Fruit fly (Drosophila melanogaster) whole organism, prepupa: ENCODE data around the gene CG3223.

Experiments used
- Blimp-1 ChIP-seq: fragments of 200-800 bp; sonication (Bioruptor generic); optimal IDR thresholded peaks from 3 replicates; lab custom pipeline; 2017; ENCODE audit warnings: missing biosample characterization, missing genetic modification characterization, mild to moderate bottlenecking, moderate library complexity, missing genetic modification reagents
- CG10631 ChIP-seq: fragments of 200-800 bp; sonication (Bioruptor generic); optimal IDR thresholded peaks from 2 replicates; lab custom pipeline; 2016; ENCODE audit warnings: missing biosample characterization, missing genetic modification characterization
- CG10669 ChIP-seq: fragments of 200-800 bp; sonication (Bioruptor generic); optimal IDR thresholded peaks from 3 replicates; lab custom pipeline; 2018; ENCODE audit warnings: missing biosample characterization, mild to moderate bottlenecking, missing genetic modification characterization, moderate library complexity
- CG11762 ChIP-seq: fragments of 200-800 bp; sonication (Bioruptor generic); optimal IDR thresholded peaks from 3 replicates; lab custom pipeline; 2016; ENCODE audit warnings: missing biosample characterization, missing genetic modification characterization; ENCODE audit not compliant: insufficient read depth
- CG11902 ChIP-seq: fragments of 200-800 bp; sonication (Bioruptor generic); optimal IDR thresholded peaks from 3 replicates; lab custom pipeline; 2016; ENCODE audit warnings: missing biosample characterization, missing genetic modification characterization
- CG15336 ChIP-seq: fragments of 200-800 bp; sonication (Bioruptor generic); IDR thresholded peaks from 2 replicates; pipeline ENCODE4 v1.3.6; 2022; ENCODE audit warnings: missing biosample characterization, missing genetic modification characterization
- CG1621 ChIP-seq: fragments of 200-800 bp; sonication (Bioruptor generic); optimal IDR thresholded peaks from 3 replicates; lab custom pipeline; 2018; ENCODE audit warnings: missing biosample characterization, mild to moderate bottlenecking, missing genetic modification characterization
- CG16779 ChIP-seq: fragments of 200-800 bp; sonication (Bioruptor generic); optimal IDR thresholded peaks from 3 replicates; lab custom pipeline; 2017; ENCODE audit warnings: missing biosample characterization, mild to moderate bottlenecking, missing genetic modification characterization
- CG31627 ChIP-seq: fragments of 200-800 bp; sonication (Bioruptor generic); optimal IDR thresholded peaks from 3 replicates; lab custom pipeline; 2016; ENCODE audit warnings: missing biosample characterization, missing genetic modification characterization
- CG32006 ChIP-seq: fragments of 200-800 bp; sonication (Bioruptor generic); optimal IDR thresholded peaks from 3 replicates; lab custom pipeline; 2017; ENCODE audit warnings: missing biosample characterization, mild to moderate bottlenecking, missing genetic modification characterization
- CG34406 ChIP-seq: fragments of 200-800 bp; sonication (Bioruptor generic); optimal IDR thresholded peaks from 3 replicates; lab custom pipeline; 2016; ENCODE audit warnings: missing biosample characterization, missing genetic modification characterization
- CG3919 ChIP-seq: fragments of 200-800 bp; sonication (Bioruptor generic); optimal IDR thresholded peaks from 3 replicates; lab custom pipeline; 2016; ENCODE audit warnings: missing biosample characterization, missing genetic modification characterization
- CG4318 ChIP-seq: fragments of 200-800 bp; sonication (Bioruptor generic); optimal IDR thresholded peaks from 3 replicates; lab custom pipeline; 2017; ENCODE audit warnings: missing biosample characterization, mild to moderate bottlenecking, missing genetic modification characterization
- CG6163 ChIP-seq: fragments of 200-800 bp; sonication (Bioruptor generic); IDR thresholded peaks from 3 replicates; pipeline ENCODE4 v1.3.6; 2022; ENCODE audit warnings: missing biosample characterization, missing genetic modification characterization
- CG6276 ChIP-seq: fragments of 200-800 bp; sonication (Bioruptor generic); optimal IDR thresholded peaks from 2 replicates; lab custom pipeline; 2017; ENCODE audit warnings: missing biosample characterization, mild to moderate bottlenecking, missing genetic modification characterization
- CG6792 ChIP-seq: fragments of 200-800 bp; sonication (Bioruptor generic); optimal IDR thresholded peaks from 3 replicates; lab custom pipeline; 2016; ENCODE audit warnings: missing biosample characterization, missing genetic modification characterization
- CG6808 ChIP-seq: fragments of 200-800 bp; sonication (Bioruptor generic); optimal IDR thresholded peaks from 3 replicates; lab custom pipeline; 2017; ENCODE audit warnings: missing biosample characterization, missing genetic modification characterization, mild to moderate bottlenecking, moderate library complexity, missing genetic modification reagents
- CG6854 ChIP-seq: fragments of 200-800 bp; sonication (Bioruptor generic); optimal IDR thresholded peaks from 2 replicates; lab custom pipeline; 2017; ENCODE audit warnings: missing biosample characterization, mild to moderate bottlenecking, missing genetic modification characterization
- CG7368 ChIP-seq: fragments of 200-800 bp; sonication (Bioruptor generic); optimal IDR thresholded peaks from 3 replicates; lab custom pipeline; 2016; ENCODE audit warnings: missing biosample characterization, missing genetic modification characterization
- CG8119 ChIP-seq: fragments of 200-800 bp; sonication (Bioruptor generic); IDR thresholded peaks from 3 replicates; pipeline ENCODE4 v1.3.6; 2022; ENCODE audit warnings: missing biosample characterization, missing genetic modification characterization
- CG8319 ChIP-seq: fragments of 200-800 bp; sonication (Bioruptor generic); optimal IDR thresholded peaks from 3 replicates; lab custom pipeline; 2016; ENCODE audit warnings: missing biosample characterization, missing genetic modification characterization
- CG9139 ChIP-seq: fragments of 200-800 bp; sonication (Bioruptor generic); optimal IDR thresholded peaks from 3 replicates; lab custom pipeline; 2017; ENCODE audit warnings: missing biosample characterization, mild to moderate bottlenecking, missing genetic modification characterization
- Eip75B ChIP-seq: fragments of 200-800 bp; sonication (Bioruptor generic); optimal IDR thresholded peaks from 3 replicates; lab custom pipeline; 2016; ENCODE audit warnings: missing biosample characterization, missing genetic modification characterization
- Eip93F ChIP-seq: fragments of 200-800 bp; sonication (Bioruptor generic); optimal IDR thresholded peaks from 2 replicates; lab custom pipeline; 2016; ENCODE audit warnings: missing biosample characterization, mild to moderate bottlenecking, missing genetic modification characterization
- Ets21C ChIP-seq: fragments of 200-800 bp; sonication (Bioruptor generic); optimal IDR thresholded peaks from 3 replicates; lab custom pipeline; 2016; ENCODE audit warnings: missing biosample characterization, missing genetic modification characterization
- Ets96B ChIP-seq: fragments of 200-800 bp; optimal IDR thresholded peaks from 2 replicates; lab custom pipeline; 2019; ENCODE audit warnings: missing biosample characterization, mild to moderate bottlenecking, missing genetic modification characterization, moderate library complexity
- Gug ChIP-seq: fragments of 200-800 bp; sonication (Bioruptor generic); IDR thresholded peaks from 2 replicates; pipeline ENCODE4 v1.3.6; 2022; ENCODE audit warnings: missing biosample characterization, missing genetic modification characterization
- Hr38 ChIP-seq: sonication (Bioruptor generic); optimal IDR thresholded peaks from 2 replicates; lab custom pipeline; 2016; ENCODE audit warnings: missing biosample characterization, missing genetic modification characterization
- Hr39 ChIP-seq: fragments of 200-800 bp; sonication (Bioruptor generic); optimal IDR thresholded peaks from 2 replicates; lab custom pipeline; 2016; ENCODE audit warnings: missing biosample characterization, missing genetic modification characterization
- Hr4 ChIP-seq: fragments of 200-800 bp; sonication (Bioruptor generic); optimal IDR thresholded peaks from 3 replicates; lab custom pipeline; 2016; ENCODE audit warnings: missing biosample characterization, missing genetic modification characterization
- Lpt ChIP-seq: fragments of 200-800 bp; sonication (Bioruptor generic); optimal IDR thresholded peaks from 3 replicates; lab custom pipeline; 2016; ENCODE audit warnings: missing biosample characterization, missing genetic modification characterization
- Met ChIP-seq: fragments of 200-800 bp; sonication (Bioruptor generic); optimal IDR thresholded peaks from 3 replicates; lab custom pipeline; 2016; ENCODE audit warnings: missing biosample characterization, missing genetic modification characterization
- OdsH ChIP-seq: fragments of 200-800 bp; sonication (Bioruptor generic); optimal IDR thresholded peaks from 3 replicates; lab custom pipeline; 2016; ENCODE audit warnings: missing biosample characterization, missing genetic modification characterization
- Smox ChIP-seq: fragments of 200-800 bp; sonication (Bioruptor generic); optimal IDR thresholded peaks from 3 replicates; lab custom pipeline; 2016; ENCODE audit warnings: missing biosample characterization, missing genetic modification characterization
- Sox14 ChIP-seq: fragments of 200-800 bp; sonication (Bioruptor generic); optimal IDR thresholded peaks from 3 replicates; lab custom pipeline; 2016; ENCODE audit warnings: missing biosample characterization, missing genetic modification characterization
- Sox15 ChIP-seq: fragments of 200-800 bp; sonication (Bioruptor generic); optimal IDR thresholded peaks from 3 replicates; lab custom pipeline; 2016; ENCODE audit warnings: missing biosample characterization, missing genetic modification characterization
- achi ChIP-seq: fragments of 200-800 bp; sonication (Bioruptor generic); optimal IDR thresholded peaks from 3 replicates; lab custom pipeline; 2016; ENCODE audit warnings: missing biosample characterization, missing genetic modification characterization
- acj6 ChIP-seq: fragments of 200-800 bp; sonication (Bioruptor generic); optimal IDR thresholded peaks from 3 replicates; lab custom pipeline; 2016; ENCODE audit warnings: missing biosample characterization, missing genetic modification characterization
- cyc ChIP-seq: fragments of 200-800 bp; sonication (Bioruptor generic); optimal IDR thresholded peaks from 3 replicates; lab custom pipeline; 2016; ENCODE audit warnings: missing biosample characterization, missing genetic modification characterization
- dac ChIP-seq: fragments of 200-800 bp; sonication (Bioruptor generic); optimal IDR thresholded peaks from 2 replicates; lab custom pipeline; 2017; ENCODE audit warnings: missing biosample characterization, mild to moderate bottlenecking, missing genetic modification characterization
- dsx ChIP-seq: fragments of 200-800 bp; optimal IDR thresholded peaks from 3 replicates; lab custom pipeline; 2019; ENCODE audit warnings: missing biosample characterization, mild to moderate bottlenecking, missing genetic modification characterization, moderate library complexity; ENCODE audit not compliant: poor library complexity, severe bottlenecking
- eg ChIP-seq: fragments of 200-800 bp; sonication (Bioruptor generic); IDR thresholded peaks from 3 replicates; pipeline ENCODE4 v1.3.6; 2022; ENCODE audit warnings: missing biosample characterization, missing genetic modification characterization
- esn ChIP-seq: fragments of 200-800 bp; sonication (Bioruptor generic); optimal IDR thresholded peaks from 2 replicates; lab custom pipeline; 2016; ENCODE audit warnings: missing biosample characterization, mild to moderate bottlenecking, missing genetic modification characterization, moderate library complexity
- fd59A ChIP-seq: fragments of 200-800 bp; sonication (Bioruptor generic); optimal IDR thresholded peaks from 2 replicates; lab custom pipeline; 2017; ENCODE audit warnings: missing biosample characterization, mild to moderate bottlenecking, missing genetic modification characterization, missing genetic modification reagents
- fd85E ChIP-seq: fragments of 200-800 bp; sonication (Bioruptor generic); optimal IDR thresholded peaks from 3 replicates; lab custom pipeline; 2016; ENCODE audit warnings: missing biosample characterization, missing genetic modification characterization
- fkh ChIP-seq: fragments of 200-800 bp; sonication (Bioruptor generic); optimal IDR thresholded peaks from 3 replicates; lab custom pipeline; 2017; ENCODE audit warnings: missing biosample characterization, mild to moderate bottlenecking, missing genetic modification characterization, moderate library complexity
- lz ChIP-seq: fragments of 200-800 bp; sonication (Bioruptor generic); optimal IDR thresholded peaks from 3 replicates; lab custom pipeline; 2016; ENCODE audit warnings: missing biosample characterization, missing genetic modification characterization
- net ChIP-seq: fragments of 200-800 bp; sonication (Bioruptor generic); optimal IDR thresholded peaks from 3 replicates; lab custom pipeline; 2016; ENCODE audit warnings: missing biosample characterization, missing genetic modification characterization
- pdm3 ChIP-seq: fragments of 200-800 bp; sonication (Bioruptor generic); optimal IDR thresholded peaks from 3 replicates; lab custom pipeline; 2016; ENCODE audit warnings: missing biosample characterization, missing genetic modification characterization
- spab ChIP-seq: fragments of 200-800 bp; sonication (Bioruptor generic); optimal IDR thresholded peaks from 2 replicates; lab custom pipeline; 2017; ENCODE audit warnings: missing biosample characterization, mild to moderate bottlenecking, missing genetic modification characterization, missing genetic modification reagents
- svp ChIP-seq: fragments of 200-800 bp; sonication (Bioruptor generic); peaks from one replicate; lab custom pipeline; 2016; ENCODE audit warnings: missing biosample characterization, missing genetic modification characterization
- topi ChIP-seq: fragments of 200-800 bp; sonication (Bioruptor generic); optimal IDR thresholded peaks from 3 replicates; lab custom pipeline; 2016; ENCODE audit warnings: missing biosample characterization, missing genetic modification characterization

Gene CG3223

dm6 chr3R:7969702-7970175 is 39.5 kb upstream of the CG3223 start:
- TF ChIP-seq pdm3 (GFP tag; lab: Kevin White, UChicago): peak; percentile 72
- TF ChIP-seq Hr4 (GFP tag; lab: Kevin White, UChicago): peak; percentile 81
- TF ChIP-seq CG6163 (GFP tag; lab: Robert Waterston, UW): peak; percentile 84
- peak; percentile 81 for TF ChIP-seq CG4318 (GFP tag; lab: Kevin White, UChicago)
- TF ChIP-seq CG7368 (GFP tag; lab: Kevin White, UChicago): peak; percentile 60
- peak; percentile 65 for TF ChIP-seq CG31627 (GFP tag; lab: Kevin White, UChicago)
- TF ChIP-seq net (GFP tag; lab: Kevin White, UChicago): peak; percentile 73
- peak; percentile 69 for TF ChIP-seq lz (GFP tag; lab: Kevin White, UChicago)
- no peak for TF ChIP-seq CG6854 (GFP tag; lab: Kevin White, UChicago)
- peak; percentile 84 for TF ChIP-seq Eip75B
- TF ChIP-seq Eip93F: no peak
- TF ChIP-seq Sox15: peak; percentile 13
- peak; percentile 60 for TF ChIP-seq cyc (GFP tag; lab: Kevin White, UChicago)
- TF ChIP-seq Hr39: peak; percentile 58
- peak; percentile 78 for TF ChIP-seq topi (GFP tag; lab: Kevin White, UChicago)
- peak; percentile 82 for TF ChIP-seq OdsH (GFP tag; lab: Kevin White, UChicago)
- peak; percentile 77 for TF ChIP-seq achi (GFP tag; lab: Kevin White, UChicago)
- peak; percentile 83 for TF ChIP-seq CG6808 (GFP tag; lab: Kevin White, UChicago)
- TF ChIP-seq fd59A (GFP tag; lab: Kevin White, UChicago): peak; percentile 72
- peak; percentile 77 for TF ChIP-seq CG10669
- peak; percentile 61 for TF ChIP-seq Smox (GFP tag; lab: Kevin White, UChicago)
- peak; percentile 39 for TF ChIP-seq Ets21C
- peak; percentile 73 for TF ChIP-seq CG11762 (GFP tag; lab: Kevin White, UChicago)
- TF ChIP-seq Sox14 (GFP tag; lab: Kevin White, UChicago): peak; percentile 74
- peak; percentile 82 for TF ChIP-seq Ets96B (tag; lab: Kevin White, UChicago)
- TF ChIP-seq CG6792: peak; percentile 71
- TF ChIP-seq spab (GFP tag; lab: Kevin White, UChicago): peak; percentile 80
- TF ChIP-seq svp: peak; percentile 25
- peak; percentile 70 for TF ChIP-seq Gug (GFP tag; lab: Robert Waterston, UW)
- peak; percentile 58 for TF ChIP-seq CG34406
- peak; percentile 59 for TF ChIP-seq CG1621 (tag; lab: Kevin White, UChicago)
- peak; percentile 41 for TF ChIP-seq CG8319 (GFP tag; lab: Kevin White, UChicago)
- TF ChIP-seq CG11902 (GFP tag; lab: Kevin White, UChicago): peak; percentile 30
- peak; percentile 90 for TF ChIP-seq CG32006 (GFP tag; lab: Kevin White, UChicago)
- peak; percentile 79 for TF ChIP-seq CG10631 (GFP tag; lab: Kevin White, UChicago)
- peak; percentile 55 for TF ChIP-seq Met
- TF ChIP-seq eg (GFP tag; lab: Robert Waterston, UW): peak; percentile 87
- peak; percentile 58 for TF ChIP-seq dac
- TF ChIP-seq CG16779 (tag; lab: Kevin White, UChicago): peak; percentile 49
- peak; percentile 73 for TF ChIP-seq dsx
- peak; percentile 66 for TF ChIP-seq CG9139
- peak; percentile 82 for TF ChIP-seq Lpt (GFP tag; lab: Kevin White, UChicago)
- TF ChIP-seq CG8119 (GFP tag; lab: Robert Waterston, UW): peak; percentile 92
- peak; percentile 73 for TF ChIP-seq esn (GFP tag; lab: Kevin White, UChicago)
- peak; percentile 90 for TF ChIP-seq CG15336 (GFP tag; lab: Robert Waterston, UW)
- no peak for TF ChIP-seq fd85E (GFP tag; lab: Kevin White, UChicago)
- peak; percentile 87 for TF ChIP-seq CG6276 (GFP tag; lab: Kevin White, UChicago)
- TF ChIP-seq fkh (GFP tag; lab: Kevin White, UChicago): no peak
- no peak for TF ChIP-seq Hr38 (GFP tag; lab: Kevin White, UChicago)
- TF ChIP-seq Blimp-1: no peak
- TF ChIP-seq acj6 (GFP tag; lab: Kevin White, UChicago): peak; percentile 74
- TF ChIP-seq CG3919 (GFP tag; lab: Kevin White, UChicago): peak; percentile 89
